Worm (Caenorhabditis elegans) whole organism, L2 larva: ENCODE results near the gene Y6E2A.7.
"Not testable (repeated sequence)": the region's sequence is repeated elsewhere in the genome, so short reads cannot be mapped to it uniquely, and the experiment has no call there.

Experiments
- F13H6.1 ChIP-seq: sonication (generic microtip); optimal IDR thresholded peaks from 2 replicates; lab custom pipeline; 2016; ENCODE audit warnings: missing genetic modification characterization, missing compliant biosample characterization
- R02D3.7 ChIP-seq: fragments of 150-350 bp; optimal IDR thresholded peaks from 2 replicates; lab custom pipeline; 2014; ENCODE audit warnings: missing biosample characterization, missing genetic modification characterization
- Y55F3AM.14 ChIP-seq: fragments of 200-800 bp; sonication (Bioruptor generic); optimal IDR thresholded peaks from 2 replicates; lab custom pipeline; 2018; ENCODE audit warnings: mild to moderate bottlenecking, missing genetic modification characterization, missing compliant biosample characterization
- alr-1 ChIP-seq: fragments of 150-350 bp; optimal IDR thresholded peaks from 2 replicates; lab custom pipeline; 2014; ENCODE audit warnings: missing biosample characterization, missing genetic modification characterization
- aly-2 ChIP-seq: fragments of 150-350 bp; optimal IDR thresholded peaks from 2 replicates; lab custom pipeline; 2014; ENCODE audit warnings: missing biosample characterization, missing genetic modification characterization
- ama-1 ChIP-seq: fragments of 150-350 bp; optimal IDR thresholded peaks from 2 replicates; lab custom pipeline; 2018; ENCODE audit warnings: inconsistent platforms
- blmp-1 ChIP-seq: sonication (generic microtip); optimal IDR thresholded peaks from 2 replicates; lab custom pipeline; 2017; ENCODE audit warnings: missing genetic modification characterization, mild to moderate bottlenecking, missing compliant biosample characterization, antibody characterized with exemption, moderate library complexity; ENCODE audit not compliant: insufficient read depth
- ceh-16 ChIP-seq: fragments of 150-350 bp; optimal IDR thresholded peaks from 2 replicates; lab custom pipeline; 2014; ENCODE audit warnings: missing biosample characterization, missing genetic modification characterization
- ceh-82 ChIP-seq: fragments of 150-350 bp; optimal IDR thresholded peaks from 2 replicates; lab custom pipeline; 2014; ENCODE audit warnings: missing biosample characterization, missing genetic modification characterization
- dmd-4 ChIP-seq: sonication (generic microtip); optimal IDR thresholded peaks from 2 replicates; lab custom pipeline; 2017; ENCODE audit warnings: missing biosample characterization, missing genetic modification characterization
- egl-27 ChIP-seq: sonication (generic microtip); optimal IDR thresholded peaks from 3 replicates; lab custom pipeline; 2017; ENCODE audit warnings: missing biosample characterization, missing genetic modification reagents, missing genetic modification characterization
- elt-1 ChIP-seq: fragments of 150-350 bp; optimal IDR thresholded peaks from 2 replicates; lab custom pipeline; 2014; ENCODE audit warnings: missing biosample characterization, missing genetic modification characterization
- elt-3 ChIP-seq: sonication (generic microtip); optimal IDR thresholded peaks from 2 replicates; lab custom pipeline; 2017; ENCODE audit warnings: missing biosample characterization, missing genetic modification characterization
- fos-1 ChIP-seq: fragments of 150-350 bp; optimal IDR thresholded peaks from 2 replicates; lab custom pipeline; 2014; ENCODE audit warnings: missing biosample characterization, missing genetic modification characterization
- gmeb-1 ChIP-seq: fragments of 150-350 bp; optimal IDR thresholded peaks from 2 replicates; lab custom pipeline; 2014; ENCODE audit warnings: missing biosample characterization, missing genetic modification characterization
- lin-11 ChIP-seq: fragments of 150-350 bp; sonication (generic microtip); optimal IDR thresholded peaks from 2 replicates; lab custom pipeline; 2014; ENCODE audit warnings: missing biosample characterization, missing genetic modification characterization, inconsistent platforms, mixed read lengths
- mab-5 ChIP-seq: fragments of 150-350 bp; optimal IDR thresholded peaks from 2 replicates; lab custom pipeline; 2014; ENCODE audit warnings: missing biosample characterization, missing genetic modification characterization
- mdl-1 ChIP-seq, 2 experiments: fragments of 150-350 bp in 1 of 2; sonication (generic microtip) in 1 of 2; optimal IDR thresholded peaks; 2 replicates each; lab custom pipeline; 2017; ENCODE audit warnings: missing biosample characterization in 2 of 2, missing genetic modification characterization in 2 of 2
- nhr-10 ChIP-seq: sonication (generic microtip); optimal IDR thresholded peaks from 2 replicates; lab custom pipeline; 2017; ENCODE audit warnings: missing biosample characterization, missing genetic modification characterization
- nhr-12 ChIP-seq: fragments of 150-350 bp; optimal IDR thresholded peaks from 2 replicates; lab custom pipeline; 2014; ENCODE audit warnings: missing biosample characterization, missing genetic modification characterization
- nhr-21 ChIP-seq: fragments of 150-350 bp; optimal IDR thresholded peaks from 2 replicates; lab custom pipeline; 2014; ENCODE audit warnings: missing biosample characterization, missing genetic modification characterization
- nhr-77 ChIP-seq: fragments of 150-350 bp; optimal IDR thresholded peaks from 2 replicates; lab custom pipeline; 2014; ENCODE audit warnings: missing biosample characterization, missing genetic modification characterization
- peb-1 ChIP-seq: fragments of 150-350 bp; optimal IDR thresholded peaks from 2 replicates; lab custom pipeline; 2014; ENCODE audit warnings: missing biosample characterization, missing genetic modification characterization
- sem-4 ChIP-seq: fragments of 150-350 bp; optimal IDR thresholded peaks from 2 replicates; lab custom pipeline; 2014; ENCODE audit warnings: missing biosample characterization, missing genetic modification reagents, missing genetic modification characterization
- sma-9 ChIP-seq, 2 experiments: fragments of 150-350 bp in 1 of 2; sonication (generic microtip) in 1 of 2; optimal IDR thresholded peaks; 2 replicates each; lab custom pipeline; 2014 to 2016; ENCODE audit warnings: missing genetic modification characterization in 2 of 2, mild to moderate bottlenecking in 1 of 2, missing biosample characterization in 1 of 2, missing compliant biosample characterization in 1 of 2, missing genetic modification reagents in 1 of 2, moderate library complexity in 1 of 2
- snpc-4 ChIP-seq: fragments of 150-350 bp; optimal IDR thresholded peaks from 2 replicates; lab custom pipeline; 2014; ENCODE audit warnings: missing biosample characterization, missing genetic modification characterization
- unc-39 ChIP-seq: fragments of 150-350 bp; optimal IDR thresholded peaks from 2 replicates; lab custom pipeline; 2014; ENCODE audit warnings: missing biosample characterization, missing genetic modification characterization
- unc-55 ChIP-seq: fragments of 150-350 bp; sonication (generic microtip); optimal IDR thresholded peaks from 3 replicates; lab custom pipeline; 2014; ENCODE audit warnings: missing biosample characterization, missing genetic modification reagents, missing genetic modification characterization
- unc-62 ChIP-seq: fragments of 150-350 bp; optimal IDR thresholded peaks from 2 replicates; lab custom pipeline; 2014; ENCODE audit warnings: missing biosample characterization, missing genetic modification reagents, missing genetic modification characterization
- ztf-1 ChIP-seq: fragments of 200-800 bp; sonication (Bioruptor generic); conservative IDR thresholded peaks from 2 replicates; pipeline ENCODE4 v1.3.6; 2022; ENCODE audit warnings: missing genetic modification characterization, missing compliant biosample characterization

Gene Y6E2A.7

ce11 chrV:15733020-15733419 is 13.3 kb downstream of the Y6E2A.7 start:
- TF ChIP-seq alr-1 (tag; lab: Kevin White, UChicago): no peak

ce11 chrV:15733568-15733967 is 13.9 kb downstream of the Y6E2A.7 start, which contains the start of gene T23D5.3:
Gene T23D5.3, minus strand, starts transcription at chrV:15733668.
- TF ChIP-seq nhr-21 (no peak), ama-1 (lab: Kevin White, UChicago) (no peak), F13H6.1 (tag; lab: Kevin White, UChicago) (no peak), blmp-1 (tag; lab: Kevin White, UChicago) (no peak), mdl-1 (tag; optimal IDR thresholded peaks at IDR 0.05; lab: Kevin White, UChicago) (no peak), elt-1 (tag; lab: Kevin White, UChicago) (no peak), dmd-4 (tag; lab: Kevin White, UChicago) (no peak), alr-1 (tag; lab: Kevin White, UChicago) (no peak), elt-3 (tag; lab: Kevin White, UChicago) (no peak)

- no peak for TF ChIP-seq aly-2
- TF ChIP-seq sma-9 (GFP tag; optimal IDR thresholded peaks at IDR 0.05; lab: Kevin White, UChicago): no peak
- no peak for TF ChIP-seq sma-9 (tag; optimal IDR thresholded peaks at IDR 0.05; lab: Kevin White, UChicago)
- TF ChIP-seq mdl-1 (tag; optimal IDR thresholded peaks at IDR 0.05; lab: Kevin White, UChicago): no peak
- TF ChIP-seq nhr-21: no peak
- no peak for TF ChIP-seq ztf-1 (GFP tag; lab: Robert Waterston, UW)
- TF ChIP-seq, all 48 proteins: peak for 0
These were observed 16.1 kb downstream of the Y6E2A.7 start, which contains the start of gene str-27 for ce11 chrV:15735720-15736119. Gene str-27, minus strand, starts transcription at chrV:15735820.

- TF ChIP-seq sma-9 (GFP tag; optimal IDR thresholded peaks at IDR 0.05; lab: Kevin White, UChicago): no peak
- TF ChIP-seq sma-9 (tag; optimal IDR thresholded peaks at IDR 0.05; lab: Kevin White, UChicago): no peak
- no peak for TF ChIP-seq blmp-1 (tag; lab: Kevin White, UChicago)
- TF ChIP-seq mdl-1 (tag; optimal IDR thresholded peaks at IDR 0.05; lab: Kevin White, UChicago): no peak
- no peak for TF ChIP-seq Y55F3AM.14
- TF ChIP-seq lin-11: no peak
- no peak for TF ChIP-seq elt-3 (tag; lab: Kevin White, UChicago)
- TF ChIP-seq alr-1 (tag; lab: Kevin White, UChicago): no peak
- no peak for TF ChIP-seq egl-27 (tag; lab: Kevin White, UChicago)
- TF ChIP-seq nhr-12 (tag; lab: Kevin White, UChicago): no peak
- TF ChIP-seq nhr-21: no peak
- TF ChIP-seq aly-2: no peak
- TF ChIP-seq ztf-1 (GFP tag; lab: Robert Waterston, UW): no peak
- TF ChIP-seq dmd-4 (tag; lab: Kevin White, UChicago): no peak
- TF ChIP-seq nhr-77: no peak
- TF ChIP-seq snpc-4: no peak
- no peak for TF ChIP-seq ceh-82 (tag; lab: Kevin White, UChicago)
- TF ChIP-seq nhr-10: no peak
- TF ChIP-seq R02D3.7: no peak
These were observed 22.2 kb downstream of the Y6E2A.7 start, which contains the start of gene str-18 for ce11 chrV:15741851-15742250. Gene str-18, minus strand, starts transcription at chrV:15741951.

DNA sequence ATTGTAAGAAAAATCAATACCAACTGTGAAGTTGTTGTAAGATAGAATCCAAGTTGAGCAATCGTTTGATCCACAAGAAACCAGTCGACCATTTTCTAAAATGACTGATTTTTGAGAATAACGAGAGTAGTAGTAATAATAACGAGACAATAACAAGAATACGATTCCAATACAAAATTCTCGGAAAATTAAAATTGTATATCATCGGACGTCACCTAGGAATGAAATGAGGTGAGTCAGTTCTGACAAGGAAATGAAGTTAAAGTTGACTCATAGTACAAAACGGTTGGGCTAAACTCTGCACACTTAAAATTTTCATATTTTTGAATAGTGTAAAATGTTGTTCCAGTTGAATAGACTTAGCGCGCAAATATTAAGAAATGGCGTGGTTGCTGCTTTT is 24.7 kb downstream of the Y6E2A.7 start, which contains the start of gene str-19:
TSS of gene str-19 (minus strand) at position 101 of the 400 bp plus-strand sequence.
- TF ChIP-seq dmd-4 (tag; lab: Kevin White, UChicago); snpc-4; ceh-82 (tag; lab: Kevin White, UChicago): not testable (repeated sequence)

- TF ChIP-seq sma-9 (GFP tag; optimal IDR thresholded peaks at IDR 0.05; lab: Kevin White, UChicago); sma-9 (tag; optimal IDR thresholded peaks at IDR 0.05; lab: Kevin White, UChicago); ceh-16 (tag; lab: Kevin White, UChicago); nhr-10: not testable (repeated sequence)
These were observed 28.7 kb downstream of the Y6E2A.7 start, which contains the start of gene T23D5.8 for ce11 chrV:15748343-15748742. Gene T23D5.8, minus strand, starts transcription at chrV:15748443.

DNA sequence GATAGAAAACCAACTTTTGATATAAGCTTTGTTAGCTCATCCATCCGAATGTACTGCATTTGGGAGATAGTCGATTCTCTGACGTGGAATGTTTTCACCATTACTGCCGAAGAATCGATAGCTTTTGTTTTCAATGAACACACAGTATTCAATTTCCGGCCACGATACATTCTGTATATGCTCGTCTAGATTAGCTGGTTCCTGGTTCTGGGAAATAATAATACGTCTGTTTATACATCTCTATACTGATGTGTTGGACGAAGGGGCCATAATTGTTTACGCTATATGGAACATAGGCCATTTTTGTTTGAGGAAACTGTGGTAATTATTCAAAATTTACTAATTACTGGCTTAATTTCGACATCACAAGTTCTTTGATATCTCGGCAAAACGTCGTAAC is 30.5 kb downstream of the Y6E2A.7 start, which contains the start of gene str-6:
TSS of gene str-6 (minus strand) at position 101 of the 400 bp plus-strand sequence.
- TF ChIP-seq nhr-12 (tag; lab: Kevin White, UChicago) (no peak), peb-1 (tag; lab: Kevin White, UChicago) (no peak), sem-4 (no peak), blmp-1 (tag; lab: Kevin White, UChicago) (no peak), sma-9 (GFP tag; optimal IDR thresholded peaks at IDR 0.05; lab: Kevin White, UChicago) (no peak), sma-9 (tag; optimal IDR thresholded peaks at IDR 0.05; lab: Kevin White, UChicago) (no peak), unc-39 (tag; lab: Kevin White, UChicago) (no peak), fos-1 (tag; lab: Kevin White, UChicago) (no peak), nhr-21 (no peak), gmeb-1 (tag; lab: Kevin White, UChicago) (no peak), unc-55 (GFP tag; lab: Kevin White, UChicago) (no peak), mab-5 (tag; lab: Kevin White, UChicago) (no peak), unc-62 (GFP tag; lab: Kevin White, UChicago) (no peak), elt-1 (tag; lab: Kevin White, UChicago) (no peak), lin-11 (no peak), mdl-1 (tag; optimal IDR thresholded peaks at IDR 0.05; lab: Kevin White, UChicago) (no peak)
- TF ChIP-seq, all 48 proteins: peak for 0
